Fruit fly (Drosophila melanogaster): ENCODE measurements around the gene CG34027.

DNA sequence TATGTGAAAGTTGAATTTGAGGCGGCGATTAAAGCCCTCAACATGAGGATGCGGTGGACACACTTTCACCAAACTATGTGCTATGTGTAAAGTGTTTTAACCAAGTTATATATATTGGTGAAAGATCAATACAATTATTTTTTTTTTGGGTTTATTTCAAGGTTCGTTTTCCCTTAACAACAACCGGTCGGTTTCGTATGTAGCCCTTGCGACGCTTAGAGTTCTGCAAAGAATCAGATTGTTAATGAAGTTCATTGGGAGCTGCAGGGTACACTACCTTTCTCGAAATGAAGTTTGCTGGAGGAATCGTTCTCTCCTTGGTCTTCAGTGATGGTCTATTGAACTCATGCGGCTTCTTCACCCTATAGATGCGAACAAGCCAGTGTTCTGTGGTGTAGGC, 42.0 kb downstream of the CG34027 start:
- TF ChIP-seq Rel (GFP tag; optimal IDR thresholded peaks at IDR 0.05) = no peak
- TF ChIP-seq Rel (tag; optimal IDR thresholded peaks at IDR 0.05) = no peak
- TF ChIP-seq tai (GFP tag; optimal IDR thresholded peaks at IDR 0.05) = no peak
- no peak for TF ChIP-seq h (GFP tag; optimal IDR thresholded peaks at IDR 0.05)
- no peak for TF ChIP-seq psq (GFP tag; optimal IDR thresholded peaks at IDR 0.05)
- no peak for TF ChIP-seq CG9705 (GFP tag; optimal IDR thresholded peaks at IDR 0.05)
- TF ChIP-seq GATAd (GFP tag; optimal IDR thresholded peaks at IDR 0.05) = no peak
- TF ChIP-seq usp (GFP tag; optimal IDR thresholded peaks at IDR 0.05) = no peak
- no peak for TF ChIP-seq Mio (GFP tag; optimal IDR thresholded peaks at IDR 0.05)
- TF ChIP-seq Dfd (GFP tag; optimal IDR thresholded peaks at IDR 0.05) = no peak
- TF ChIP-seq OdsH (GFP tag; optimal IDR thresholded peaks at IDR 0.05) = no peak
- TF ChIP-seq Hr83 (GFP tag; optimal IDR thresholded peaks at IDR 0.05; ENCODE audit: poor library complexity, severe bottlenecking) = no peak

Data from whole organism, wandering third instar larva.